Fruit fly (Drosophila melanogaster): Measurements from ENCODE around the gene Cbs.

Gene Cbs

dm6 chrX:21053099-21053715 is 8.3 kb downstream of the Cbs start (continued):
- TF ChIP-seq zen2 (GFP tag; IDR thresholded peaks at IDR 0.05; ENCODE audit: partially characterized antibody) (no peak; the same call in 2 of the 3 replicates), Stat92E (GFP tag; optimal IDR thresholded peaks at IDR 0.05) (peak in 1 of 3 experiments; percentile 17), abd-A (tag; optimal IDR thresholded peaks at IDR 0.05) (peak; percentile 5), Doc3 (GFP tag; IDR thresholded peaks at IDR 0.05; ENCODE audit: partially characterized antibody) (peak; percentile 62), CG1602 (GFP tag; optimal IDR thresholded peaks at IDR 0.05) (no peak), chn (GFP tag; optimal IDR thresholded peaks at IDR 0.05) (peak; percentile 38), CG13894 (tag; optimal IDR thresholded peaks at IDR 0.05) (peak; percentile 68), CG42726 (GFP tag; IDR thresholded peaks at IDR 0.05; ENCODE audit: partially characterized antibody) (peak; percentile 66), HLHmδ (GFP tag; optimal IDR thresholded peaks at IDR 0.05) (peak; percentile 99), cato (GFP tag; optimal IDR thresholded peaks at IDR 0.05; ENCODE audit: borderline replicate concordance) (peak; percentile 27), Optix (GFP tag; IDR thresholded peaks at IDR 0.05) (peak; percentile 62; the same call in 1 of the 3 replicates), CG2116 (GFP tag; optimal IDR thresholded peaks at IDR 0.05) (peak; percentile 83), ase (GFP tag; IDR thresholded peaks at IDR 0.05) (0 out of 3 replicates have a peak, but pooled peaks have one; percentile 51), CG7745 (tag; optimal IDR thresholded peaks at IDR 0.05) (peak; percentile 6), zfh2 (GFP tag; optimal IDR thresholded peaks at IDR 0.05) (peak; percentile 81), repo (GFP tag; optimal IDR thresholded peaks at IDR 0.05) (peak; percentile 61), mirr (GFP tag; optimal IDR thresholded peaks at IDR 0.05) (peak; percentile 94), aop (GFP tag; IDR thresholded peaks at IDR 0.05) (peak; percentile 33; the same call in 1 of the 2 replicates), ken (GFP tag; IDR thresholded peaks at IDR 0.05) (peak; percentile 74; the same call in 2 of the 3 replicates), tgo (GFP tag; IDR thresholded peaks at IDR 0.05) (peak; percentile 43; the same call in 2 of the 3 replicates), CHES-1-like (GFP tag; optimal IDR thresholded peaks at IDR 0.05) (peak; percentile 76), CG10321 (GFP tag; IDR thresholded peaks at IDR 0.05) (0 out of 2 replicates have a peak, but pooled peaks have one; percentile 26), CG1529 (GFP tag; optimal IDR thresholded peaks at IDR 0.05) (peak; percentile 41), CG10431 (GFP tag; optimal IDR thresholded peaks at IDR 0.05) (peak; percentile 80), Tbp (GFP tag; optimal IDR thresholded peaks at IDR 0.05) (no peak), CG3281 (GFP tag; optimal IDR thresholded peaks at IDR 0.05) (peak; percentile 88), CG13424 (tag; optimal IDR thresholded peaks at IDR 0.05) (peak; percentile 35), CG12942 (GFP tag; optimal IDR thresholded peaks at IDR 0.05) (peak; percentile 56), peb (GFP tag; IDR thresholded peaks at IDR 0.05) (peak; percentile 18; the same call in 1 of the 2 replicates), CG32532 (GFP tag; IDR thresholded peaks at IDR 0.05) (peak; percentile 84), ci (GFP tag; IDR thresholded peaks at IDR 0.05) (peak; percentile 93), CG8765 (GFP tag; IDR thresholded peaks at IDR 0.05) (peak; percentile 45), Dip3 (GFP tag; optimal IDR thresholded peaks at IDR 0.05) (peak; percentile 58), pnt (GFP tag; optimal IDR thresholded peaks at IDR 0.05) (no peak), CG9932 (GFP tag; IDR thresholded peaks at IDR 0.05) (peak; percentile 77), Rfx (GFP tag; IDR thresholded peaks at IDR 0.05) (peak; percentile 89), CG16813 (GFP tag; IDR thresholded peaks at IDR 0.05; ENCODE audit: partially characterized antibody) (peak; percentile 85), D (optimal IDR thresholded peaks at IDR 0.05) (no peak), D (GFP tag; optimal IDR thresholded peaks at IDR 0.05) (peak; percentile 59), pum (GFP tag; optimal IDR thresholded peaks at IDR 0.05) (peak; percentile 33), Scr (GFP tag; IDR thresholded peaks at IDR 0.05; ENCODE audit: partially characterized antibody) (peak; percentile 81), CG17359 (tag; optimal IDR thresholded peaks at IDR 0.05) (peak; percentile 70), CG10147 (GFP tag; optimal IDR thresholded peaks at IDR 0.05) (peak; percentile 59), lola (GFP tag; optimal IDR thresholded peaks at IDR 0.05) (peak in 1 of 3 experiments; percentile 33), ewg (GFP tag; optimal IDR thresholded peaks at IDR 0.05) (peak; percentile 59), tin (GFP tag; optimal IDR thresholded peaks at IDR 0.05) (peak; percentile 59), BtbVII (GFP tag; optimal IDR thresholded peaks at IDR 0.05) (peak; percentile 86), CG7556 (GFP tag; optimal IDR thresholded peaks at IDR 0.05) (peak; percentile 23), Nf-YB (GFP tag; optimal IDR thresholded peaks at IDR 0.05) (peak; percentile 52)

Data from whole organism, embryonic.